Fruit fly (Drosophila melanogaster) whole organism, embryonic: Measurements from ENCODE around the gene CG10663.

ENCODE experiments used
- Atf-2 ChIP-seq: fragments of 200-800 bp; sonication (Bioruptor generic); optimal IDR thresholded peaks from 2 replicates; lab custom pipeline; 2016; ENCODE audit warnings: missing biosample characterization, missing genetic modification characterization
- Bgb ChIP-seq: fragments of 200-800 bp; sonication (Bioruptor generic); IDR thresholded peaks from 2 replicates; pipeline ENCODE4 v1.3.6; 2022; ENCODE audit warnings: missing biosample characterization, missing genetic modification characterization; ENCODE audit not compliant: partially characterized antibody
- CG10209 ChIP-seq: fragments of 200-800 bp; sonication (Bioruptor generic); optimal IDR thresholded peaks from 3 replicates; lab custom pipeline; 2017; ENCODE audit warnings: missing biosample characterization, mild to moderate bottlenecking, missing genetic modification characterization, missing genetic modification reagents
- CG10267 ChIP-seq: fragments of 200-800 bp; sonication (Bioruptor generic); optimal IDR thresholded peaks from 2 replicates; lab custom pipeline; 2018; ENCODE audit warnings: missing biosample characterization, mild to moderate bottlenecking, missing genetic modification characterization, moderate library complexity
- CG11560 ChIP-seq: fragments of 200-800 bp; sonication (Bioruptor generic); IDR thresholded peaks from 3 replicates; pipeline ENCODE4 v1.3.6; 2022; ENCODE audit warnings: missing biosample characterization, missing genetic modification characterization
- CG1233 ChIP-seq: fragments of 200-800 bp; sonication (Bioruptor generic); optimal IDR thresholded peaks from 4 replicates; lab custom pipeline; 2018; ENCODE audit warnings: missing biosample characterization, mild to moderate bottlenecking, missing genetic modification characterization
- CG14710 ChIP-seq: fragments of 200-800 bp; sonication (Bioruptor generic); optimal IDR thresholded peaks from 3 replicates; lab custom pipeline; 2019; ENCODE audit warnings: missing biosample characterization, mild to moderate bottlenecking, missing genetic modification characterization, moderate library complexity
- CG14860 ChIP-seq: fragments of 200-800 bp; sonication (Bioruptor generic); IDR thresholded peaks from 3 replicates; pipeline ENCODE4 v1.3.6; 2022; ENCODE audit warnings: missing biosample characterization, missing genetic modification characterization; ENCODE audit not compliant: partially characterized antibody
- CG1602 ChIP-seq: fragments of 200-800 bp; sonication (Bioruptor generic); optimal IDR thresholded peaks from 3 replicates; lab custom pipeline; 2016; ENCODE audit warnings: missing biosample characterization, missing genetic modification characterization
- CG17568 ChIP-seq: fragments of 200-800 bp; sonication (Bioruptor generic); optimal IDR thresholded peaks from 2 replicates; lab custom pipeline; 2018; ENCODE audit warnings: missing biosample characterization, mild to moderate bottlenecking, missing genetic modification characterization, moderate library complexity
- CG1792 ChIP-seq: fragments of 200-800 bp; sonication (Bioruptor generic); optimal IDR thresholded peaks from 2 replicates; lab custom pipeline; 2016; ENCODE audit warnings: missing biosample characterization, missing genetic modification characterization
- CG33213 ChIP-seq: fragments of 200-800 bp; sonication (Bioruptor generic); optimal IDR thresholded peaks from 3 replicates; lab custom pipeline; 2016; ENCODE audit warnings: missing biosample characterization, missing genetic modification characterization
- CG34224 ChIP-seq: fragments of 200-800 bp; sonication (Bioruptor generic); IDR thresholded peaks from 3 replicates; pipeline ENCODE4 v1.3.6; 2022; ENCODE audit warnings: missing biosample characterization, missing genetic modification characterization; ENCODE audit not compliant: partially characterized antibody
- CG42726 ChIP-seq: fragments of 200-800 bp; sonication (Bioruptor generic); IDR thresholded peaks from 2 replicates; pipeline ENCODE4 v1.3.6; 2022; ENCODE audit warnings: missing biosample characterization, missing genetic modification characterization; ENCODE audit not compliant: partially characterized antibody
- CG4360 ChIP-seq: fragments of 200-800 bp; sonication (Bioruptor generic); IDR thresholded peaks from 2 replicates; pipeline ENCODE4 v1.3.6; 2022; ENCODE audit warnings: missing biosample characterization, missing genetic modification characterization
- CG4617 ChIP-seq: fragments of 200-800 bp; sonication (Bioruptor generic); optimal IDR thresholded peaks from 3 replicates; lab custom pipeline; 2016; ENCODE audit warnings: missing biosample characterization, missing genetic modification characterization, borderline replicate concordance
- CG6654 ChIP-seq: fragments of 200-800 bp; sonication (Bioruptor generic); optimal IDR thresholded peaks from 2 replicates; lab custom pipeline; 2017; ENCODE audit warnings: missing biosample characterization, mild to moderate bottlenecking, missing genetic modification characterization
- CG9797 ChIP-seq: fragments of 200-800 bp; sonication (Bioruptor generic); optimal IDR thresholded peaks from 3 replicates; lab custom pipeline; 2018; ENCODE audit warnings: missing biosample characterization, mild to moderate bottlenecking, missing genetic modification characterization
- CoRest ChIP-seq: fragments of 200-800 bp; sonication (Bioruptor generic); optimal IDR thresholded peaks from 3 replicates; lab custom pipeline; 2018; ENCODE audit warnings: missing biosample characterization, mild to moderate bottlenecking, missing genetic modification characterization, moderate library complexity
- Dfd ChIP-seq, 2 experiments: fragments of >200 bp; optimal IDR thresholded peaks; 2 replicates each; lab custom pipeline; 2017; ENCODE audit warnings: missing biosample characterization in 2 of 2, missing genetic modification characterization in 2 of 2
- Ets65A ChIP-seq: fragments of 200-800 bp; sonication (Bioruptor generic); peaks from one replicate; lab custom pipeline; 2016; ENCODE audit warnings: missing biosample characterization, missing genetic modification characterization
- Fer1 ChIP-seq: fragments of 200-800 bp; sonication (Bioruptor generic); optimal IDR thresholded peaks from 2 replicates; lab custom pipeline; 2017; ENCODE audit warnings: missing biosample characterization, mild to moderate bottlenecking, missing genetic modification characterization
- Fer2 ChIP-seq: fragments of 200-800 bp; sonication (Bioruptor generic); optimal IDR thresholded peaks from 2 replicates; lab custom pipeline; 2018; ENCODE audit warnings: missing biosample characterization, mild to moderate bottlenecking, missing genetic modification characterization, moderate library complexity
- HLH4C ChIP-seq: fragments of 200-800 bp; sonication (Bioruptor generic); IDR thresholded peaks from 3 replicates; pipeline ENCODE4 v1.3.6; 2022; ENCODE audit warnings: missing biosample characterization, missing genetic modification characterization; ENCODE audit not compliant: partially characterized antibody
- Hr39 ChIP-seq: fragments of >200 bp; optimal IDR thresholded peaks from 2 replicates; lab custom pipeline; 2017
- Hr78 ChIP-seq, 2 experiments: fragments of 200-800 bp in 1 of 2; fragments of >200 bp in 1 of 2; sonication (Bioruptor generic) in 1 of 2; optimal IDR thresholded peaks; 2 replicates each; lab custom pipeline; 2017 to 2019; ENCODE audit warnings: missing biosample characterization in 2 of 2, missing genetic modification characterization in 2 of 2, mild to moderate bottlenecking in 1 of 2, moderate library complexity in 1 of 2
- Lim3 ChIP-seq: fragments of 200-800 bp; sonication (Bioruptor generic); IDR thresholded peaks from 2 replicates; pipeline ENCODE4 v1.3.6; 2022; ENCODE audit warnings: missing biosample characterization, missing genetic modification characterization
- MBD-R2 ChIP-seq: fragments of 200-800 bp; sonication (Bioruptor generic); IDR thresholded peaks from 2 replicates; pipeline ENCODE4 v1.3.6; 2022; ENCODE audit warnings: missing biosample characterization, missing genetic modification characterization
- MESR4 ChIP-seq: fragments of 200-800 bp; sonication (Bioruptor generic); optimal IDR thresholded peaks from 2 replicates; lab custom pipeline; 2018; ENCODE audit warnings: missing biosample characterization, mild to moderate bottlenecking, missing genetic modification characterization, moderate library complexity
- Scr ChIP-seq: fragments of 200-800 bp; sonication (Bioruptor generic); IDR thresholded peaks from 2 replicates; pipeline ENCODE4 v1.3.6; 2022; ENCODE audit warnings: missing biosample characterization, missing genetic modification characterization; ENCODE audit not compliant: partially characterized antibody
- Sry-δ ChIP-seq: fragments of 200-800 bp; sonication (Bioruptor generic); optimal IDR thresholded peaks from 2 replicates; lab custom pipeline; 2016; ENCODE audit warnings: missing biosample characterization, missing genetic modification characterization
- Stat92E ChIP-seq, 3 experiments: fragments of >200 bp in 2 of 3; fragments of 200-800 bp in 1 of 3; sonication (Bioruptor generic) in 1 of 3; optimal IDR thresholded peaks; 2 replicates each; lab custom pipeline; 2017 to 2019; ENCODE audit warnings: missing biosample characterization in 3 of 3, missing genetic modification characterization in 3 of 3, mild to moderate bottlenecking in 1 of 3, moderate library complexity in 1 of 3
- Taf1 ChIP-seq: fragments of 200-800 bp; sonication (Bioruptor generic); IDR thresholded peaks from 2 replicates; pipeline ENCODE4 v1.3.6; 2022; ENCODE audit warnings: missing biosample characterization, missing genetic modification characterization
- YL-1 ChIP-seq: fragments of 200-800 bp; sonication (Bioruptor generic); optimal IDR thresholded peaks from 3 replicates; lab custom pipeline; 2017; ENCODE audit warnings: missing biosample characterization, mild to moderate bottlenecking, missing genetic modification characterization
- chinmo ChIP-seq: fragments of 200-800 bp; sonication (Bioruptor generic); IDR thresholded peaks from 4 replicates; pipeline ENCODE4 v1.3.6; 2022; ENCODE audit warnings: missing biosample characterization, missing genetic modification characterization; ENCODE audit not compliant: partially characterized antibody
- crc ChIP-seq: fragments of 200-800 bp; sonication (Bioruptor generic); optimal IDR thresholded peaks from 2 replicates; lab custom pipeline; 2016; ENCODE audit warnings: missing biosample characterization, missing genetic modification characterization
- cwo ChIP-seq: fragments of 200-800 bp; sonication (Bioruptor generic); optimal IDR thresholded peaks from 3 replicates; lab custom pipeline; 2017; ENCODE audit warnings: missing biosample characterization, missing genetic modification characterization, mild to moderate bottlenecking, moderate library complexity, missing genetic modification reagents
- eve ChIP-seq, 2 experiments: fragments of >200 bp; optimal IDR thresholded peaks; 2 replicates each; lab custom pipeline; 2017; ENCODE audit warnings: missing biosample characterization in 2 of 2, missing genetic modification characterization in 2 of 2
- ewg ChIP-seq: fragments of 200-800 bp; sonication (Bioruptor generic); optimal IDR thresholded peaks from 3 replicates; lab custom pipeline; 2017; ENCODE audit warnings: mild to moderate bottlenecking, missing biosample characterization, missing genetic modification reagents, missing genetic modification characterization
- gfzf ChIP-seq: fragments of 200-800 bp; sonication (Bioruptor generic); optimal IDR thresholded peaks from 2 replicates; lab custom pipeline; 2016; ENCODE audit warnings: missing biosample characterization, mild to moderate bottlenecking, missing genetic modification characterization, moderate library complexity
- grau ChIP-seq: fragments of 200-800 bp; optimal IDR thresholded peaks from 3 replicates; lab custom pipeline; 2019; ENCODE audit warnings: missing biosample characterization, mild to moderate bottlenecking, missing genetic modification characterization, moderate library complexity
- hb ChIP-seq: fragments of 200-800 bp; sonication (Bioruptor generic); IDR thresholded peaks from 3 replicates; pipeline ENCODE4 v1.3.6; 2022; ENCODE audit warnings: missing biosample characterization, missing genetic modification characterization; ENCODE audit not compliant: partially characterized antibody
- insv ChIP-seq, 2 experiments: fragments of 200-800 bp; sonication (Bioruptor generic); optimal IDR thresholded peaks; 3 replicates each; lab custom pipeline; 2016 to 2018; ENCODE audit warnings: missing biosample characterization in 2 of 2, missing genetic modification characterization in 2 of 2
- pzg ChIP-seq: fragments of 200-800 bp; sonication (Bioruptor generic); optimal IDR thresholded peaks from 3 replicates; lab custom pipeline; 2018; ENCODE audit warnings: missing biosample characterization, mild to moderate bottlenecking, missing genetic modification characterization, moderate library complexity
- repo ChIP-seq: fragments of 200-800 bp; sonication (Bioruptor generic); optimal IDR thresholded peaks from 2 replicates; lab custom pipeline; 2016; ENCODE audit warnings: missing biosample characterization, missing genetic modification characterization
- row ChIP-seq: fragments of 200-800 bp; sonication (Bioruptor generic); IDR thresholded peaks from 3 replicates; pipeline ENCODE4 v1.3.6; 2022; ENCODE audit warnings: missing biosample characterization, missing genetic modification characterization
- sug ChIP-seq: fragments of 200-800 bp; optimal IDR thresholded peaks from 2 replicates; lab custom pipeline; 2019; ENCODE audit warnings: missing biosample characterization, mild to moderate bottlenecking, missing genetic modification characterization, moderate library complexity
- vnd ChIP-seq: fragments of 200-800 bp; sonication (Bioruptor generic); IDR thresholded peaks from 3 replicates; pipeline ENCODE4 v1.3.6; 2022; ENCODE audit warnings: missing biosample characterization, missing genetic modification characterization; ENCODE audit not compliant: partially characterized antibody

CG10663 gene

dm6 chr3L:12471471-12471978 is 13.3 kb downstream of the CG10663 start, which contains the start of gene CG10616 (continued):
- TF ChIP-seq gfzf (GFP tag; lab: Kevin White, UChicago) (peak; percentile 66), CG10209 (GFP tag; lab: Kevin White, UChicago) (no peak), ewg (GFP tag; lab: Kevin White, UChicago) (no peak), CG14860 (peak; percentile 87), row (GFP tag; lab: Robert Waterston, UW) (peak; percentile 64), grau (tag; lab: Kevin White, UChicago) (no peak), vnd (GFP tag; lab: Robert Waterston, UW) (peak; percentile 95), pzg (GFP tag; lab: Kevin White, UChicago) (peak; percentile 73), chinmo (GFP tag; lab: Robert Waterston, UW) (peak; percentile 81; the same call in 3 of the 4 replicates), CG4360 (no peak), Sry-δ (GFP tag; lab: Kevin White, UChicago) (peak; percentile 97), CoRest (peak; percentile 34), CG14710 (tag; lab: Kevin White, UChicago) (peak; percentile 76), Ets65A (GFP tag; lab: Kevin White, UChicago) (peak; percentile 35), Fer2 (no peak), Hr39 (lab: Kevin White, UChicago) (no peak), hb (GFP tag; lab: Robert Waterston, UW) (peak; percentile 93), Hr78 (GFP tag; optimal IDR thresholded peaks at IDR 0.05; lab: Kevin White, UChicago) (no peak), Lim3 (GFP tag; lab: Robert Waterston, UW) (no peak), Fer1 (GFP tag; lab: Kevin White, UChicago) (no peak), CG4617 (GFP tag; lab: Kevin White, UChicago) (peak; percentile 53), CG33213 (peak; percentile 28), CG10267 (peak; percentile 63), Scr (peak; percentile 98), MESR4 (GFP tag; lab: Kevin White, UChicago) (peak; percentile 82), MBD-R2 (GFP tag; lab: Robert Waterston, UW) (peak; percentile 57), CG42726 (GFP tag; lab: Robert Waterston, UW) (peak; percentile 71; the same call in 1 of the 2 replicates), CG11560 (tag; lab: Robert Waterston, UW) (peak; percentile 96), CG17568 (GFP tag; lab: Kevin White, UChicago) (no peak), CG6654 (GFP tag; lab: Kevin White, UChicago) (no peak), repo (GFP tag; lab: Kevin White, UChicago) (no peak), HLH4C (GFP tag; lab: Robert Waterston, UW) (peak; percentile 94), Dfd (GFP tag; optimal IDR thresholded peaks at IDR 0.05; lab: Kevin White, UChicago) (no peak), CG9797 (GFP tag; lab: Kevin White, UChicago) (peak; percentile 66), Taf1 (GFP tag; lab: Robert Waterston, UW) (no peak), Stat92E (GFP tag; optimal IDR thresholded peaks at IDR 0.05; lab: Kevin White, UChicago) (peak in 1 of 3 experiments; percentile 61), cwo (no peak), CG34224 (GFP tag; lab: Robert Waterston, UW) (peak; percentile 86; the same call in 2 of the 3 replicates), YL-1 (GFP tag; lab: Kevin White, UChicago) (peak; percentile 47), insv (GFP tag; optimal IDR thresholded peaks at IDR 0.05; lab: Kevin White, UChicago) (peak in 1 of 2 experiments; percentile 15), CG1233 (GFP tag; lab: Kevin White, UChicago) (no peak), Atf-2 (GFP tag; lab: Kevin White, UChicago) (no peak), eve (GFP tag; optimal IDR thresholded peaks at IDR 0.05; lab: Kevin White, UChicago) (no peak), Bgb (peak; percentile 92), crc (no peak), sug (tag; lab: Kevin White, UChicago) (peak; percentile 69), CG1792 (GFP tag; lab: Kevin White, UChicago) (no peak), CG1602 (GFP tag; lab: Kevin White, UChicago) (no peak)
